Worm (Caenorhabditis elegans): ENCODE measurements around the gene tbb-6.
A peak's percentile ranks its signal among the peaks of the same experiment; 100 is the strongest.

ce11 chrV:12303453-12304077, 42.2 kb downstream of the tbb-6 start:
- TF ChIP-seq ztf-11 (tag; optimal IDR thresholded peaks at IDR 0.05) (no peak), nhr-12 (tag; optimal IDR thresholded peaks at IDR 0.05) (no peak), unc-39 (tag; optimal IDR thresholded peaks at IDR 0.05) (peak; percentile 52), nhr-21 (tag; optimal IDR thresholded peaks at IDR 0.05) (peak; percentile 76)
